Worm (Caenorhabditis elegans) whole organism, L3 larva: ENCODE measurements around the gene T16G12.4.

Experiments
- ama-1 ChIP-seq: fragments of 150-350 bp; optimal IDR thresholded peaks from 2 replicates; lab custom pipeline; 2018
- ceh-28 ChIP-seq: fragments of 150-350 bp; optimal IDR thresholded peaks from 2 replicates; lab custom pipeline; 2014; ENCODE audit warnings: missing biosample characterization, missing genetic modification reagents, missing genetic modification characterization
- fkh-10 ChIP-seq: sonication (generic microtip); optimal IDR thresholded peaks from 2 replicates; lab custom pipeline; 2017; ENCODE audit warnings: missing biosample characterization, missing genetic modification reagents, missing genetic modification characterization
- mdl-1 ChIP-seq: fragments of 150-350 bp; optimal IDR thresholded peaks from 2 replicates; lab custom pipeline; 2014; ENCODE audit warnings: missing biosample characterization, missing genetic modification characterization

- TF ChIP-seq ceh-28, result no peak
- no peak for TF ChIP-seq mdl-1 (tag; lab: Kevin White, UChicago)
- no peak for TF ChIP-seq fkh-10 (GFP tag; lab: Kevin White, UChicago)
- no peak for TF ChIP-seq ama-1
These were observed 1.4 kb downstream of the T16G12.4 start, which contains the start of gene T16G12.8 for ce11 chrIII:10059002-10059401.
